Worm (Caenorhabditis elegans) whole organism, L4/young adult: Measurements from ENCODE around the gene cpg-18.

Source experiments
- W03F9.2 ChIP-seq: fragments of 150-350 bp; optimal IDR thresholded peaks from 2 replicates; lab custom pipeline; 2014; ENCODE audit warnings: missing biosample characterization, missing genetic modification characterization
- dao-5 ChIP-seq: sonication (generic microtip); optimal IDR thresholded peaks from 2 replicates; lab custom pipeline; 2016; ENCODE audit warnings: missing genotype, missing genetic modification characterization, moderate library complexity, missing compliant biosample characterization
- him-1 ChIP-seq: sonication (generic microtip); optimal IDR thresholded peaks from 2 replicates; lab custom pipeline; 2016; ENCODE audit warnings: missing genotype, missing genetic modification reagents, missing genetic modification characterization, missing compliant biosample characterization

Gene cpg-18

DNA sequence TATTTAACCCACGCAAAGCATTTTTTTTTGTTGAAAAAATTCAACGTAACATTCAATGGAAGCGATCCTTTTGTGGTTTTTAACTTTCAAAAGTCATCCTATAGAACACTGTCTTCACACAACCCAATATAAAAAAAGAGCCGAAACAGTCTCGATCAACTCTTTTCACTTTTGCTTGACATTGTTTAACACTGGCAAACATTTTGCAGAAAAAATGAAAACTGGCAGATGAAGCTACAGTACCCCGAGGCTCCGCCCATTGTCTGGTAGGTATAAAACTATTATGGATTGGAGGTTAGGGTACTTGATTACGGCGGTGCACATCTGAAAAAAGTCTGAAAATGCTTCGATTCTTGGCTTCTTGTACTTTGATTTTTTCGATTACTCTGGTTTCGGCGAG, at the start of gene cpg-18:
TSS of gene cpg-18 (plus strand) at position 301 of the 400 bp plus-strand sequence.
- TF ChIP-seq W03F9.2 (tag; lab: Kevin White, UChicago): no peak
- TF ChIP-seq him-1 (tag; lab: Kevin White, UChicago): no peak
- TF ChIP-seq dao-5 (tag; lab: Kevin White, UChicago): no peak

DNA sequence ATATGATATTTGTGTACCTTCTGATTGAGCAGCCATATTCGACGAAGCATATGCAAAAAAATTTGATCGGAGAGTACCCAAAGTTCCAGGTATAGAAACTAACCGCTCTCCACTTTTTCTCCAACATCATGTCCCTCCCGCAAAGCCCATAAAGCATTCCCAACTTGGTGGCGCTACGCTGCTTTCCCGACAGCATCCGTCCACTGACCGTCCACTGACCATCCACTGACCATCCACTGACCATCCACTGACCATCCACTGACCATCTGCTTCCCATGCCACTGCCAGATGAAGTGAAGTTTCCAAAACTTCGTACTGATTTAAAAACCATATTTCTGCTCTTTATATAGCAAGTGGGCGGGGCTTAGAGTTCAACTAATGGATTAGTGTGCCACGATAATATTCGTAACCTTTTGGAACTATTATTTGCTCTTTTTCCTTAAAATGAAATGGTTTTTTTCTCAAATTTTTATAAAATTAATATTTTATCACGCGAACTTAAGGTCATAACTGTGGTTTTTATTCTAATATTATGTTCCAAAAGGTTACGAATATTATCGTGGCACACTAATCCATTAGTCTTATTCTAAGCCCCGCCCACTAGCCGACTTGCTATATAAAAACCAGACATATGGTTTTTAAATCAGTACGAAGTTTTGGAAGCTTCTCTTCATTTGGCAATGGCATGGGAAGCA, 44.3 kb upstream of the cpg-18 start, which contains the start of gene C55C3.8:
TSS of gene C55C3.8 (plus strand) at position 645 of the 695 bp plus-strand sequence.
- TF ChIP-seq dao-5 (tag; lab: Kevin White, UChicago): no peak
- no peak for TF ChIP-seq him-1 (tag; lab: Kevin White, UChicago)

DNA sequence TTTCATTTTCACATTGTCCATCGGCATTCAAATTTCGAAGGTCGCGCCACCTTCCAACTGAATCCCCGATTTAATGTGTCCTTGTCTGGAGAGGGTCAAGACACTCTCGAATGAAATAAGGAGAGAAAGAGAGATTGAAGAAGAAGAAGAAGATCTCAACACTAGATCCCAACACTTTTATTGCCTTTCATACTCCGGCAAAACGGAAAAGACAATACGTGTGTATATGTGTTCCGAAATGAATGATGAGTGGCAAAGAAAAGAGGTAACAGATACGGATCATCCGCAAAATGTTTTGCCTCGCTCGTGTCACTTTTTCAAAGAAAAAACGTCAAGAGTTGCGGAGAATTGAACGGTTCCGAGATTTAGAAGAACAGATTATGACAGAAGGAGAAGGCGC, 34.4 kb upstream of the cpg-18 start:
- TF ChIP-seq dao-5 (tag; lab: Kevin White, UChicago) (no peak), him-1 (tag; lab: Kevin White, UChicago) (no peak), W03F9.2 (tag; lab: Kevin White, UChicago) (no peak)

DNA sequence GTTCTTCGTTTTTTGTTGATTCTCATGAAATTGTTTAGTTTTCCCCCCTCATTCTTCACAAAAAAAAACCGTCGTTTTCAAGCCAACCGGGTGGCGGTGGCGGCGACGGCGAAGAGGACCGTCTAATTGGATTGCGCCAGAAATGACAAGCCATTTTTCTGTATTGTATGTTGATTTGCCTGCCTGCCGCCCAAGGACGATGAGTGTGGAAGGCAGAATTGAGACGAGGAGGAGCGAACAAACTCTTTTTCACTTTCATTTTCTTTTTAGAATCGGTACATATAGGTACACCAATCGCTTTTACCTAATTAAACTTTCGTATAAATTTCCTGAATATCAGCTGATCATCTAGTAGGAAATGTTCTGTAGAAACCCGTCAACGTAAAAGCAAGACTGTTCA, 33.2 kb upstream of the cpg-18 start:
- TF ChIP-seq W03F9.2 (tag; lab: Kevin White, UChicago) (no peak), him-1 (tag; lab: Kevin White, UChicago) (no peak), dao-5 (tag; lab: Kevin White, UChicago) (no peak)

DNA sequence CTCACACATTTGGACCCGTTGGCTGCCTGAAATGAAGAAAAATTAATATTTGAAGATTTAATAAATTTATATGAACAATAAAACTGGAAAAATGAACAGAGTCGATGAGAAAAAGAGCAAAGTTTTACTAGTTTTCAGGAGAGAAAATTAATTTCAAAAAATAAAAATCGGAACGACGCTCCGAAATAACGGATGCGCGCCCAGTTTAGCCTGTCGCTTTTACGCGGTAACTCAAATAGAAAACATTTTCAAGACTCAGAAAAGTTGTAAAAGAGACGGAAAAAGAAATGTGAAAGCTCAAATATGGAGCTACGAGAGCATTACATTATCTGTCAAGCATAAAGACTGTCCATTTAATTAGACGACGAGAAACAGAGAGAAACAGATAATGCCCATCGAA, 31.4 kb upstream of the cpg-18 start, which contains the start of the genes C55C3.73 and perm-5:
TSS of gene C55C3.73 (minus strand) at position 9 of the 400 bp plus-strand sequence.
TSS of gene perm-5 (minus strand) at position 26 of the 400 bp plus-strand sequence.
- TF ChIP-seq W03F9.2 (tag; lab: Kevin White, UChicago): no peak
- TF ChIP-seq dao-5 (tag; lab: Kevin White, UChicago): no peak
- TF ChIP-seq him-1 (tag; lab: Kevin White, UChicago): no peak

DNA sequence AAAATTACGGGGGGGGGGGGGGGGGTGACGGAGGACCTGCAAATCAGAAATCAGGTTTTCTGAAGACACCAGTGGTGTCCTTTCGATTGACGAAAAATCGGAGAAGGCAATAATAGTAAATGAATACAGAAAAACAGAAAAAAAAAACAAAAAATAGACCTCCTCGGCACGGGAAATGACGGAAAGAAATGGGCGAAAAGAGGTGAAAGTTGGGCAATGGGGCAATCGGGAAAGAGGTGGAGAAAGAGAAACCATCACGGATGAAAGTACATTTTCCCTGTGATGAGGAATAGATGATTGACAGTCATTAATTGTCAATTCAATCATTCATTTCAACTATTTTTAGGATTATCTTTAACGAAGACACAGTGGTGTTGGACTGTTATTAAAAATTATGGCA, 30.9 kb upstream of the cpg-18 start:
- TF ChIP-seq him-1 (tag; lab: Kevin White, UChicago) (no peak), dao-5 (tag; lab: Kevin White, UChicago) (no peak), W03F9.2 (tag; lab: Kevin White, UChicago) (no peak)

DNA sequence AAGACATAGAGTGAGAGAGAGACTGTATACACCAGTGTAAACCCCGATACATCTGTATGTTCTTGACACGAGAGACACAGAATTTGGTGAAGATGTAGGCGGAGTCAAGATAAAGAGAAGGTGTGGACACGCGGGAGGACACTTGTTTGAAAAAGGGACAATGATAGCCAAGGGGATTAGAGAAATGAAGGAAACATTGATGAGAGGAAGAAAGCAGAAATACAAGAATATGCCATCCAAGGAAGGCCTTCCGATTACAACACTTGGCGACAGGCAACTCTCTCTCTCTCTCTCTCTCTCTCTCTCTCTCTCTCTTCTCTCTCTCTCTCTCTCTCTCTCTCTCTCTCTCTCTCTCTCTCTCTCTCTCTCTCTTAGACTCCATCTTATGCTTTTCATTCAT, 28.2 kb upstream of the cpg-18 start:
- TF ChIP-seq him-1 (tag; lab: Kevin White, UChicago) (no peak), W03F9.2 (tag; lab: Kevin White, UChicago) (no peak), dao-5 (tag; lab: Kevin White, UChicago) (no peak)

DNA sequence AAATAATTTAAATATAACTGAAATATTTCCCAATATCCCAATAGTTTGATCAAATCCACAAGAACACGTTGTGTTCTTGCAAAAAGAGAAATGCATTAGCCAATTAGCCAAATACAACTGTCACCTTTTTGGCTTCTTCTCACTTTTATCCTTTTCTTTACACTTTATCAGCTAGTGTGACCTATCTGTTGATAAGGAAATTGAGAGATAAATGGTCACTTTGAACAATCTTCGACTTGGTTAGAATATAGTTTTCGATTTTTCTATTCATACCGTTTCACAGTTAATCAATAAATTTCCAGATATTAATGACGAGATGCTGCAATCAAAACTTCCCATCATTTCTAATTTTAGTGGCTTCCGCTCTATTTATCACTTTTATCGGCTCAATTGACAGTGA, 26.0 kb upstream of the cpg-18 start, which contains the start of gene C55C3.1:
TSS of gene C55C3.1 (plus strand) at position 301 of the 400 bp plus-strand sequence.
- TF ChIP-seq W03F9.2 (tag; lab: Kevin White, UChicago) (no peak), him-1 (tag; lab: Kevin White, UChicago) (no peak), dao-5 (tag; lab: Kevin White, UChicago) (no peak)

DNA sequence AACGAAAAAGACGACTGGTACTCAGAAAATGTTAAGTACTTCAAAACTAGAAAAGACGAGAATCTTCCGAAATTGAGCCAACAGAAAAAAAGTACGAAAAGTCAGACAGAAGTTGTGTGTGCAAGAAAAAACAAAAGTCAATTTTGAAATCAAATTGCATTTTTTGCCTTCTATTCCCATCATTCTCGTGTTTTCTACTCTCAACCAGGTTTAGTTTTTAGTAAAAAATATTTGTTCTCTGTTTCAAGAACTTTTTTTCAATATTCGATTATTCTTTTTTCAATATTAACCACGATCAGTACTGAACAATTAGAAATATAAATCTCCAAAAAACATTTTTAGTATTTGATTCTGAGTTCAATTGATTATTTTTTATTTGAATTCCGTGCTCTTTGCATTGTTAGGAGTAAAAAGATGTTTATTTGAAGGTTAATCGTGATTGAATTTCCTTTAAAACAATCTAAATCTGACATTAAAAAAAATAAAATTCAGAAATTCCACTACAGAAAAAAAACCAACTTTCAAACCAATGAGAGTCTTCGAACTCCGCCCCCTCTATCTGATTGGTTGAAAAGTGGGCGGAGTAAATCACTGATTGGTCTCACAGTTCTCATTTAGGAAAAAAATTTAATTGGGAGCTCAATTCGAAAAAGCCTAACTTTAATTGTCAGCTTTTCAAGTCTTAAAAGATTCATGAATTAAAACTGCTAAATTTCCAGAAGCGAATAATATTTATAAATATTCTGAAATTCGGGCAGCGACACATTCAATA, 19.3 kb upstream of the cpg-18 start:
- TF ChIP-seq dao-5 (tag; lab: Kevin White, UChicago): no peak
- no peak for TF ChIP-seq W03F9.2 (tag; lab: Kevin White, UChicago)
- no peak for TF ChIP-seq him-1 (tag; lab: Kevin White, UChicago)

DNA sequence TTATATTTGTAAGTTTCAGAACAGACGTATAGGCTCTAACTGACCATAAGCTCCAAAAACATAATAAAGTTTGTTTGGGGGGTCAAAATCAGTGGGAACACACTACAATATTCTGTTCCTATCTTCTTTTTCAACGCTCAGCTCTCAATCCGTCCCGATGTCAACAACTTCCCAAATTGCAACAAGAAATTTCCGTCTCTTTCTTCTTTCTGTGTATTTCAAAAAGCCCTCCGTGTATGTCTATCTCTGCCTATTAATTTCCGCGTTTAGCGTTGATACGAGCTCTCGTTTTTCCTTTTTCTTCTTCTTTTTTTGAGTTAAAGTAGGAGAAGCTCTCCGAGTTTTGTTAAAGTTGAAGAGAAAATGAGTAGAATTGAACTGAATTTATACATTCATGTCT, 11.2 kb upstream of the cpg-18 start:
- TF ChIP-seq him-1 (tag; lab: Kevin White, UChicago) (no peak), W03F9.2 (tag; lab: Kevin White, UChicago) (no peak), dao-5 (tag; lab: Kevin White, UChicago) (no peak)

DNA sequence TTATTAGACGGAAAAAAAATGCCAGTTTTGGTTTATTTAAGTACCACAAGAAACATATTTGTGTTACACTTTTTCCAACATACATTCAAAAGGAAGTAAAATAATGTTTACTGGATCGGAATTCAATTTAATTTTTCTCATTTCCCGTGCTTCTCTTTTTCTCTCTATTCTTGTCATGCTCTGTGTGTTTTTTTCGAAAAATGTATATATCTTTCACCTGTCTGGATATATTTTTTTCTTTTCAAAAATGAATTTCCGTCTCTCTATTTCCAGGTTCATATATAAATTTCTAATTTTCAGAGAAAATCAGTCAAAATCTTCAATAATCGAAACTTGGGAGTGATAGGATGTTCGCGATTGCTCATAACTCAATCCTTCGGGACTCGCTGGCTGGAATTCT, 9.5 kb upstream of the cpg-18 start, which contains the start of gene H35B03.1:
TSS of gene H35B03.1 (plus strand) at position 301 of the 400 bp plus-strand sequence.
- TF ChIP-seq him-1 (tag; lab: Kevin White, UChicago) (no peak), W03F9.2 (tag; lab: Kevin White, UChicago) (no peak), dao-5 (tag; lab: Kevin White, UChicago) (no peak)

DNA sequence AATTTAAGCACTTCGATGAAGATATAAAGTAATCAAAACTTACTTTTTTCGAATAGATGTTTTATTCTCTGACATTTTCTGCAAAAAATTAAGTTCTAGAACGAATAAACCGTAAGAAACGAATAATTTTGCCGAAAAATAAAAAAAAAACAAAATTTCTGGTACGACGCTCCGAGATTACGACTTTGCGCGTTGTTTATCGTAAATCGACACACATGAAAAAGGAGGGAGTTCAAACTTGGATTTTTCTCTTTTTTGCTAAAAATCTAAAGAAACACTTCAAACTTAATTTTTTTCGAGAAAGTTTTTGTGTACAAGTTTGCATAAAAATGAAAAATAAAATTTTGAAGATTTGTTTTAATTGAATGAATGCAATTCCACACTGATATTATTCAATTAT, 3.2 kb upstream of the cpg-18 start, which contains the start of gene H35B03.2:
TSS of gene H35B03.2 (minus strand) at position 78 of the 400 bp plus-strand sequence.
- no peak for TF ChIP-seq W03F9.2 (tag; lab: Kevin White, UChicago)

DNA sequence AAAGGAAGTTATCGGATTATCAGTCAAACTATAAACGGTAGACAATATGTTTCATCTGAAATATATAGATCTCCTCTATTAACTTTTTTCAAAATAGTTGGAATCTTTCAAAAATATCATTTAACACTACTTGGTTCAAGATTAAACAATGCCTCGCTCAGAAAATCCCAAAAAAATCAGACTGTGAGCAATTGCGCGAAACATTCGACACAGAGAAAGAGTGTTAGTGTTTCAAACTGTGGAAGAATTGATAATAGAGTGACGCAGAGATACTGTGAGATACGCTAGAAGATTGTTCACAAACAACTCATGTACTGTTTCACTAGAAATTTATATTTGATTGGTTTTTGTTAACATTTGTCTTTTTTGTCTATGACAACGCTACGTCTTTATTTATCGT, 6.2 kb downstream of the cpg-18 start, which contains the start of gene chil-11:
TSS of gene chil-11 (plus strand) at position 301 of the 400 bp plus-strand sequence.
- TF ChIP-seq dao-5 (tag; lab: Kevin White, UChicago): no peak
- no peak for TF ChIP-seq him-1 (tag; lab: Kevin White, UChicago)
- no peak for TF ChIP-seq W03F9.2 (tag; lab: Kevin White, UChicago)
